Fruit fly (Drosophila melanogaster): ENCODE results near the gene GATAe.

Gene GATAe

dm6 chr3R:16004015-16004414 is 4.9 kb upstream of the GATAe start (continued):
- TF ChIP-seq CG2129 (GFP tag; IDR thresholded peaks at IDR 0.05; ENCODE audit: partially characterized antibody) (no peak), ken (GFP tag; IDR thresholded peaks at IDR 0.05) (no peak), sens (GFP tag) (peak; percentile 76), CG33557 (GFP tag; optimal IDR thresholded peaks at IDR 0.05) (peak; percentile 8), so (GFP tag; IDR thresholded peaks at IDR 0.05) (no peak), sna (GFP tag; IDR thresholded peaks at IDR 0.05; ENCODE audit: partially characterized antibody) (peak; percentile 73), CG15514 (GFP tag; optimal IDR thresholded peaks at IDR 0.05) (no peak), CG18764 (GFP tag; optimal IDR thresholded peaks at IDR 0.05) (no peak), zen (tag; optimal IDR thresholded peaks at IDR 0.05) (peak; percentile 60), Nf-YC (tag; optimal IDR thresholded peaks at IDR 0.05) (no peak), ftz-f1 (GFP tag; optimal IDR thresholded peaks at IDR 0.05) (peak; percentile 32), CG9876 (GFP tag; optimal IDR thresholded peaks at IDR 0.05) (no peak), PHDP (tag; optimal IDR thresholded peaks at IDR 0.05) (no peak), crol (GFP tag; IDR thresholded peaks at IDR 0.05) (no peak), seq (GFP tag; IDR thresholded peaks at IDR 0.05) (no peak), CG6765 (GFP tag; optimal IDR thresholded peaks at IDR 0.05) (no peak), CG12744 (GFP tag; optimal IDR thresholded peaks at IDR 0.05) (peak; percentile 65), Ptx1 (GFP tag; IDR thresholded peaks at IDR 0.05) (no peak), sisA (GFP tag; IDR thresholded peaks at IDR 0.05) (no peak), Hr78 (GFP tag; optimal IDR thresholded peaks at IDR 0.05) (no peak), CG8478 (optimal IDR thresholded peaks at IDR 0.05) (no peak), wor (GFP tag; IDR thresholded peaks at IDR 0.05) (no peak), CG12659 (GFP tag; optimal IDR thresholded peaks at IDR 0.05) (no peak), Nf-YB (GFP tag; optimal IDR thresholded peaks at IDR 0.05) (peak; percentile 16), crp (GFP tag; optimal IDR thresholded peaks at IDR 0.05) (no peak), Scr (GFP tag; IDR thresholded peaks at IDR 0.05; ENCODE audit: partially characterized antibody) (peak; percentile 53), grau (tag; optimal IDR thresholded peaks at IDR 0.05) (peak; percentile 3), CG15479 (GFP tag; optimal IDR thresholded peaks at IDR 0.05) (no peak), phol (tag; optimal IDR thresholded peaks at IDR 0.05) (peak; percentile 6), CG8290 (GFP tag; optimal IDR thresholded peaks at IDR 0.05) (peak; percentile 84), CG8290 (tag; optimal IDR thresholded peaks at IDR 0.05) (peak in 1 of 2 experiments; percentile 17), pho (GFP tag; optimal IDR thresholded peaks at IDR 0.05) (no peak), corto (GFP tag; optimal IDR thresholded peaks at IDR 0.05) (no peak), CG2202 (tag; optimal IDR thresholded peaks at IDR 0.05) (peak; percentile 29), dmrt11E (tag; optimal IDR thresholded peaks at IDR 0.05) (peak; percentile 38), CG7963 (GFP tag; IDR thresholded peaks at IDR 0.05; ENCODE audit: partially characterized antibody) (peak; percentile 48; the same call in 1 of the 3 replicates), ap (GFP tag; IDR thresholded peaks at IDR 0.05) (no peak), fd64A (GFP tag; optimal IDR thresholded peaks at IDR 0.05) (no peak), bsh (GFP tag; optimal IDR thresholded peaks at IDR 0.05) (peak in 1 of 2 experiments; percentile 6), H2.0 (GFP tag; IDR thresholded peaks at IDR 0.05) (no peak), stwl (tag; optimal IDR thresholded peaks at IDR 0.05) (peak; percentile 100), CG32772 (GFP tag; IDR thresholded peaks at IDR 0.05) (no peak), D (optimal IDR thresholded peaks at IDR 0.05) (no peak), D (GFP tag; optimal IDR thresholded peaks at IDR 0.05) (no peak), btn (GFP tag; optimal IDR thresholded peaks at IDR 0.05) (no peak), Asciz (GFP tag; optimal IDR thresholded peaks at IDR 0.05) (no peak), CG15696 (tag; optimal IDR thresholded peaks at IDR 0.05) (peak; percentile 19), shn (GFP tag; optimal IDR thresholded peaks at IDR 0.05) (no peak), cato (GFP tag; optimal IDR thresholded peaks at IDR 0.05; ENCODE audit: borderline replicate concordance) (no peak), toy (GFP tag; IDR thresholded peaks at IDR 0.05) (no peak), twi (tag; optimal IDR thresholded peaks at IDR 0.05) (no peak)

Data from whole organism, embryonic.